Comparison of ENCODE assay signal across 3 fruit fly cellular contexts in genomic region chr3L:5665434-5665833, dm6.
TF ChIP-seq lines count a peak whose summit lies in the region.

No protein-coding gene starts in this region.

- no peak for TF ChIP-seq CTCF in whole organism, embryonic (GFP tag; optimal IDR thresholded peaks at IDR 0.05; lab: Kevin White, UChicago)

TF ChIP-seq in whole organism, adult, 20 proteins besides CTCF, POLR2A, EP300 and RAD21:
- no peak for TF ChIP-seq Crg-1 (GFP tag; optimal IDR thresholded peaks at IDR 0.05; lab: Kevin White, UChicago)
- no peak for TF ChIP-seq CG5204 (GFP tag; optimal IDR thresholded peaks at IDR 0.05; lab: Kevin White, UChicago)
- TF ChIP-seq CG11617 (GFP tag; optimal IDR thresholded peaks at IDR 0.05; lab: Kevin White, UChicago), result no peak
- no peak for TF ChIP-seq cnc (optimal IDR thresholded peaks at IDR 0.05; lab: Kevin White, UChicago)
- no peak for TF ChIP-seq toe (GFP tag; optimal IDR thresholded peaks at IDR 0.05; lab: Kevin White, UChicago)
- TF ChIP-seq tj (GFP tag; optimal IDR thresholded peaks at IDR 0.05; lab: Kevin White, UChicago), result no peak
- peak; percentile 22 for TF ChIP-seq CG12768 (GFP tag; optimal IDR thresholded peaks at IDR 0.05; lab: Kevin White, UChicago)
- no peak for TF ChIP-seq CG33017 (tag; optimal IDR thresholded peaks at IDR 0.05; lab: Kevin White, UChicago)
- TF ChIP-seq CG1620 (GFP tag; optimal IDR thresholded peaks at IDR 0.05; lab: Kevin White, UChicago), result no peak

TF ChIP-seq in whole organism, embryonic, 481 proteins besides CTCF, POLR2A, EP300 and RAD21:
- peak; percentile 31 for TF ChIP-seq nerfin-1 (tag; optimal IDR thresholded peaks at IDR 0.05; lab: Kevin White, UChicago)
- no peak for TF ChIP-seq CG7963 (GFP tag; IDR thresholded peaks at IDR 0.05; lab: Robert Waterston, UW; ENCODE audit: partially characterized antibody)
- TF ChIP-seq Deaf1 (tag; optimal IDR thresholded peaks at IDR 0.05; lab: Kevin White, UChicago), result peak; percentile 26
- no peak for TF ChIP-seq schlank (tag; optimal IDR thresholded peaks at IDR 0.05; lab: Kevin White, UChicago)
- TF ChIP-seq ewg (GFP tag; optimal IDR thresholded peaks at IDR 0.05; lab: Kevin White, UChicago), result peak; percentile 28
- TF ChIP-seq CG18599 (GFP tag; optimal IDR thresholded peaks at IDR 0.05; lab: Kevin White, UChicago), result peak; percentile 57
- TF ChIP-seq CG34376 (GFP tag; optimal IDR thresholded peaks at IDR 0.05; lab: Kevin White, UChicago), result peak; percentile 6
- peak; percentile 26 for TF ChIP-seq abd-A (tag; optimal IDR thresholded peaks at IDR 0.05; lab: Kevin White, UChicago)
- peak; percentile 52 for TF ChIP-seq Hand (GFP tag; optimal IDR thresholded peaks at IDR 0.05; lab: Kevin White, UChicago)
- TF ChIP-seq HHEX (GFP tag; optimal IDR thresholded peaks at IDR 0.05; lab: Kevin White, UChicago), result no peak
- TF ChIP-seq Adf1 (GFP tag; IDR thresholded peaks at IDR 0.05; lab: Robert Waterston, UW), result peak; percentile 71; the same call in 1 of the 2 replicates
- TF ChIP-seq lbe (GFP tag; optimal IDR thresholded peaks at IDR 0.05; lab: Kevin White, UChicago), result no peak
- peak; percentile 19; the same call in 1 of the 2 replicates for TF ChIP-seq onecut (GFP tag; IDR thresholded peaks at IDR 0.05; lab: Robert Waterston, UW)
- peak; percentile 33 for TF ChIP-seq Med (GFP tag; lab: Kevin White, UChicago)
- no peak for TF ChIP-seq ssp (GFP tag; IDR thresholded peaks at IDR 0.05; lab: Robert Waterston, UW)
- no peak for TF ChIP-seq crp (GFP tag; optimal IDR thresholded peaks at IDR 0.05; lab: Kevin White, UChicago)
- TF ChIP-seq CG13894 (tag; optimal IDR thresholded peaks at IDR 0.05; lab: Kevin White, UChicago), result peak; percentile 11
- peak; percentile 32 for TF ChIP-seq cg (GFP tag; optimal IDR thresholded peaks at IDR 0.05; lab: Kevin White, UChicago)
- no peak for TF ChIP-seq CG2199 (GFP tag; IDR thresholded peaks at IDR 0.05; lab: Robert Waterston, UW)
- no peak for TF ChIP-seq CHES-1-like (GFP tag; optimal IDR thresholded peaks at IDR 0.05; lab: Kevin White, UChicago)
- peak; percentile 56; the same call in 2 of the 3 replicates for TF ChIP-seq ci (GFP tag; IDR thresholded peaks at IDR 0.05; lab: Robert Waterston, UW)
- peak; percentile 46 for TF ChIP-seq Hmr (GFP tag; optimal IDR thresholded peaks at IDR 0.05; lab: Kevin White, UChicago)
- TF ChIP-seq CG15601 (tag; optimal IDR thresholded peaks at IDR 0.05; lab: Kevin White, UChicago), result peak; percentile 99
- peak; percentile 46 to 63 for TF ChIP-seq Trl (optimal IDR thresholded peaks at IDR 0.05; lab: Kevin White, UChicago)
- TF ChIP-seq Trl (GFP tag; optimal IDR thresholded peaks at IDR 0.05; lab: Kevin White, UChicago), result no peak
- TF ChIP-seq so (GFP tag; IDR thresholded peaks at IDR 0.05; lab: Robert Waterston, UW), result no peak
- 0 out of 4 replicates have a peak, but pooled peaks have one; percentile 53 for TF ChIP-seq chinmo (GFP tag; IDR thresholded peaks at IDR 0.05; lab: Robert Waterston, UW; ENCODE audit: partially characterized antibody)
- TF ChIP-seq CG32532 (GFP tag; IDR thresholded peaks at IDR 0.05; lab: Robert Waterston, UW), result peak; percentile 22; the same call in 1 of the 2 replicates
- no peak for TF ChIP-seq sens (GFP tag; lab: Kevin White, UChicago)
- TF ChIP-seq scrt (GFP tag; optimal IDR thresholded peaks at IDR 0.05; lab: Kevin White, UChicago), result peak; percentile 19

TF ChIP-seq in whole organism, prepupa, 60 proteins besides CTCF, POLR2A, EP300 and RAD21:
- TF ChIP-seq eg (GFP tag; IDR thresholded peaks at IDR 0.05; lab: Robert Waterston, UW), result peak; percentile 45; the same call in 1 of the 3 replicates
- TF ChIP-seq fd85E (GFP tag; optimal IDR thresholded peaks at IDR 0.05; lab: Kevin White, UChicago), result no peak
